Worm (Caenorhabditis elegans): Measurements from ENCODE around the gene C18B10.6.
"Not testable (repeated sequence)": the region's sequence is repeated elsewhere in the genome, so short reads cannot be mapped to it uniquely, and the experiment has no call there.

Gene C18B10.6

ce11 chrV:7520077-7520476 lies 39.2 kb upstream of the C18B10.6 start, which contains the start of gene srb-19:
Gene srb-19 (minus strand): TSS chrV:7520177.
- TF ChIP-seq zag-1 (tag; optimal IDR thresholded peaks at IDR 0.05), result no peak
- TF ChIP-seq nhr-237 (tag; optimal IDR thresholded peaks at IDR 0.05), result no peak
- no peak for TF ChIP-seq egl-5 (tag; optimal IDR thresholded peaks at IDR 0.05)
- TF ChIP-seq elt-2 (tag; optimal IDR thresholded peaks at IDR 0.05), result no peak

DNA sequence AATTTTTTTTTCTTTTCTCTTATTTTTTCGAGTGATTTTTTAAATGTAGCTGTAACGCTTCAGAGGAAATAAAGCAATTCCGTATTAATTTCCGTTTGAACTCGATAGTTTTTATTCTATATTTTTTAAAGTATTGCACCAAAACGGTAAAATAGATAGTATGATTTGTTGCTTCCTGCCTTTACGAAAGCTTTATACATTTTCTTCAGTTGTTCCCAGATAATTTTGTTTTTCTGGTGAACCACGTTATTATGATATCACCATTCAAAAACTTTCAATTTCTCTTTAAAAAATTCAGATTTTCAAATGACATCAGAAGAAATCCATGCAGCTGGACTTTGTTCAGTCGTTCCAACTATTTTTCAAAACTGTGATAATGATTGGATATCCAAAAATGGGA lies 34.1 kb upstream of the C18B10.6 start, which contains the start of gene srb-18:
TSS of gene srb-18 (plus strand) at position 301 of the 400 bp plus-strand sequence.
- TF ChIP-seq nhr-77 (tag; optimal IDR thresholded peaks at IDR 0.05) (no peak), elt-3 (tag; optimal IDR thresholded peaks at IDR 0.05) (no peak), pqm-1 (tag; optimal IDR thresholded peaks at IDR 0.05) (no peak), jun-1 (tag; optimal IDR thresholded peaks at IDR 0.05) (no peak), ceh-82 (tag; optimal IDR thresholded peaks at IDR 0.05) (no peak), nfya-1 (tag; optimal IDR thresholded peaks at IDR 0.05; ENCODE audit: insufficient read depth) (no peak), nhr-237 (tag; optimal IDR thresholded peaks at IDR 0.05) (no peak), skn-1 (tag; optimal IDR thresholded peaks at IDR 0.05) (no peak)

DNA sequence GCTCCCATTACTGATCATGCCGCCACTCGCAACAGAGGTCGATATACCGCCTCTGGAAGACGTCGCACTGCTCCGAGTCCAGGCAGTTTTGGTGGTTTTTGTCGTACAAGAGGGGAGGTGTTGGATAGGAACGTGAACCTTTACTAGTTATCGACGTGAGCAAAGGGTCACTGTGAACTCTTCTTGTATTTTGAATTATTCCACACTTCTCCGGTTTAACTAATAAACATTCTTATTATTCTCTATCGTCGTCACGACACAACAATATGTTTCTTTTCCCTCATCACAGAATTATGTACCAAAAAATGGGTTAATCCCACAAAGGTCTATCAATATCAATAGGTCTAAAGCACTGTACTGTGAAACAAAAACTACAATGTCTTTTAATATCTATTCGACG lies 30.6 kb upstream of the C18B10.6 start, which contains the start of gene nhr-171:
TSS of gene nhr-171 (plus strand) at position 301 of the 400 bp plus-strand sequence.
- TF ChIP-seq elt-2 (tag; optimal IDR thresholded peaks at IDR 0.05); sea-2 (GFP tag; optimal IDR thresholded peaks at IDR 0.05); unc-62 (GFP tag; optimal IDR thresholded peaks at IDR 0.05): not testable (repeated sequence)

DNA sequence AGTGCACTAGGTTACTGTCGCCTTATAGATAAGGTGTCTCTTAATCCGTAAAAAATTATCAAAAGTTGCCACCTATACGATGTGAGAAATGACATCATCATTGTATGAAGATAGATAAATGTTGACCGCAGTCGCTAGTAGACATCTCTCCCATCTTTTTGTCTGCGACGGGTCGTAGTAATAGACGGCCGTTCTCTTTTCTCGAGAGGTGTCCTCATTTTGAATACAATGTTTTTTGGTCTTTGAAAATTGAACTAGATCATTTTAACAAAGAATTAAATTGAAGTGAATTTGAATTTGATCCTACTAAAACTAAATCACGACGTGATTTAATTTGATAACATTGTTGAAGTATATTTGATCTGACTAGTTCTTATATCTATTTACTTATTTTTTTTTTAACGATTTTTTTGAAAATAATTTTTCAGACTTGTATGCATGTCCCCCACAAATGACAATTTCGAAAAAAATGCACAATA lies 27.8 kb upstream of the C18B10.6 start, which contains the start of the genes str-31 and nhr-172:
TSS of gene str-31 (minus strand) at position 101 of the 479 bp plus-strand sequence.
TSS of gene nhr-172 (plus strand) at position 429 of the 479 bp plus-strand sequence.
- TF ChIP-seq nhr-23 (tag; optimal IDR thresholded peaks at IDR 0.05) (peak; percentile 56), fos-1 (tag; optimal IDR thresholded peaks at IDR 0.05) (no peak), lin-39 (tag; optimal IDR thresholded peaks at IDR 0.05) (no peak), elt-2 (tag; optimal IDR thresholded peaks at IDR 0.05) (no peak)

DNA sequence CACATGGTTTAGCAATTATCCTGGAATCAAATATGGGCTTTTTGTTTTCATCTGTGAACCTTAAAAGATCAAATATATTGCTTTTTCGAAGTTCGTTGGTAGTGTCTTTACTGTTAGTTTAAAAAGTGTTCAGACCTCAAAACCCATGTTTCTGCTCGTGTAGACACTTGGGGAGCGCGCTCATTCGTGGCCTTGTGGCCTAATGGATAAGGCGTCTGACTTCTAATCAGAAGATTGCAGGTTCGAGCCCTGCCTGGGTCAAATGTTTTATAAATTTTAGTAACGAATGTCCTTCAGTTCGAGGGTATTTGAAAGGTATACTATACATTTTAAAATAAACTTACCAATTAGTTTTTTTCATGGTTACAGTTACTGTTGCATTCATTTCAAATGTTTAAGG lies 25.4 kb upstream of the C18B10.6 start:
- no peak for TF ChIP-seq tbx-2 (tag; optimal IDR thresholded peaks at IDR 0.05)
- TF ChIP-seq nhr-43 (tag; optimal IDR thresholded peaks at IDR 0.05; ENCODE audit: poor library complexity, severe bottlenecking), result peak; percentile 25
- TF ChIP-seq elt-2 (tag; optimal IDR thresholded peaks at IDR 0.05), result peak; percentile 23

DNA sequence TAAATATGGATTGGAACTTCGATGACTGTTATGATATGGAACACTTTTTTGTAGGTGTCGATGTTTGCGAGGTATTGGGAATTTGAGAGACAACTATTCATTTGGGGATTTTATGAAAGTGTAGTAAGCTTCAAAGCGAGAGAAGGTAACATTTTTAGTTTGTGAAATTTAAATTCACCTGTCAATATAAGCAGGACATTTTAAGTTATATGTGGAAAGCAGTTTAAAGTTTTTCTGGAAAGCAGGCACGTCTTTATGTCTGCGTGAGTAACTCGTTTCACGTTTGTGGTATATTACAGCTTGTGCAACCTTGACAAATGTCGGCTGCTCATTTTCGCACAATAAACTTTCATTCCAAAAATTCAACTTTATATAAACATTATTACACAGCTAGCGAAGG lies 23.4 kb upstream of the C18B10.6 start, which contains the start of gene srh-229:
TSS of gene srh-229 (minus strand) at position 101 of the 400 bp plus-strand sequence.
- TF ChIP-seq zag-1 (tag; optimal IDR thresholded peaks at IDR 0.05) (no peak), pqm-1 (tag; optimal IDR thresholded peaks at IDR 0.05) (no peak), nhr-25 (tag; optimal IDR thresholded peaks at IDR 0.05) (no peak)

DNA sequence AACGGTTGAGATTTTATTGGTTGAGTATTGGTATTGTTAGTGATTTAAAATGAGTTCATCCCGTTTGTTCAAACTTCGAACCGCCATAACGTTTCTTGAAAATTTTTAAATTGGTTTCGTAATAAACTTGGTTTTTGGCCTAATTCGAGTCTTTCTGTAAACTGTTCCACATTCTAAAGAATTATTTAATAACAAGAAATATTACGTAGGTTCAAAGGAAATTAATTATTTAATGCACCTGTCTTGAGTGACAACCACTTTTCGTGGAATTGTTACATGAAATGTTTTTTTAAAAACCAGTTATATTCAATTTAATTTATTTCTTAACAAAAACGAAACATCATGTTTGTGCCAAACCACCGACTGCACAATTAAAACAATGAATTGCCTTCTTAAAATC lies 20.3 kb upstream of the C18B10.6 start:
- no peak for TF ChIP-seq egl-27 (tag; optimal IDR thresholded peaks at IDR 0.05)
- no peak for TF ChIP-seq zag-1 (tag; optimal IDR thresholded peaks at IDR 0.05)
- TF ChIP-seq elt-1 (tag; optimal IDR thresholded peaks at IDR 0.05), result no peak
- TF ChIP-seq pha-4 (tag; optimal IDR thresholded peaks at IDR 0.05), result no peak
- TF ChIP-seq mml-1 (tag; optimal IDR thresholded peaks at IDR 0.05), result no peak
- no peak for TF ChIP-seq lsy-12 (tag; optimal IDR thresholded peaks at IDR 0.05)

- TF ChIP-seq ceh-16 (tag; optimal IDR thresholded peaks at IDR 0.05), result no peak
- no peak for TF ChIP-seq ztf-4 (tag; optimal IDR thresholded peaks at IDR 0.05)
- TF ChIP-seq mml-1 (tag; optimal IDR thresholded peaks at IDR 0.05), result no peak
- TF ChIP-seq egl-27 (tag; optimal IDR thresholded peaks at IDR 0.05), result no peak
- TF ChIP-seq daf-12 (tag; optimal IDR thresholded peaks at IDR 0.05), result no peak
- TF ChIP-seq tbx-2 (tag; optimal IDR thresholded peaks at IDR 0.05), result no peak
- TF ChIP-seq nhr-28 (tag; optimal IDR thresholded peaks at IDR 0.05), result no peak
Observed at ce11 chrV:7497440-7497839, 16.6 kb upstream of the C18B10.6 start, which contains the start of gene srh-79. Gene srh-79 (plus strand): TSS chrV:7497740.
